Worm (Caenorhabditis elegans) whole organism, late embryonic: ENCODE measurements around the gene ptr-25.

ENCODE experiments used
- C08G9.2 ChIP-seq: sonication (generic microtip); optimal IDR thresholded peaks from 2 replicates; lab custom pipeline; 2016; ENCODE audit warnings: mild to moderate bottlenecking, missing genetic modification characterization, moderate library complexity, missing compliant biosample characterization
- C38D4.7 ChIP-seq: fragments of 200-800 bp; sonication (Bioruptor generic); optimal IDR thresholded peaks from 2 replicates; lab custom pipeline; 2018; ENCODE audit warnings: mild to moderate bottlenecking, missing genetic modification characterization, moderate library complexity, missing compliant biosample characterization
- F13H6.1 ChIP-seq: sonication (generic microtip); optimal IDR thresholded peaks from 2 replicates; lab custom pipeline; 2016; ENCODE audit warnings: missing genetic modification characterization, missing compliant biosample characterization
- K02D7.2 ChIP-seq: sonication (generic microtip); optimal IDR thresholded peaks from 2 replicates; lab custom pipeline; 2017; ENCODE audit warnings: mild to moderate bottlenecking, missing genetic modification characterization, missing compliant biosample characterization
- ahr-1 ChIP-seq: sonication (generic microtip); optimal IDR thresholded peaks from 2 replicates; lab custom pipeline; 2016; ENCODE audit warnings: missing genetic modification characterization, missing compliant biosample characterization
- ama-1 ChIP-seq: fragments of 150-350 bp; optimal IDR thresholded peaks from 2 replicates; lab custom pipeline; 2014
- ceh-19 ChIP-seq: fragments of 200-800 bp; sonication (Bioruptor generic); optimal IDR thresholded peaks from 2 replicates; lab custom pipeline; 2018; ENCODE audit warnings: mild to moderate bottlenecking, missing genetic modification characterization, missing compliant biosample characterization
- ceh-2 ChIP-seq: sonication (generic microtip); optimal IDR thresholded peaks from 2 replicates; lab custom pipeline; 2016; ENCODE audit warnings: missing genotype, missing genetic modification characterization, missing compliant biosample characterization
- ceh-22 ChIP-seq: sonication (generic microtip); optimal IDR thresholded peaks from 2 replicates; lab custom pipeline; 2017; ENCODE audit warnings: missing biosample characterization, missing genetic modification characterization
- ceh-24 ChIP-seq: sonication (generic microtip); optimal IDR thresholded peaks from 2 replicates; lab custom pipeline; 2016; ENCODE audit warnings: mild to moderate bottlenecking, missing genetic modification characterization, missing compliant biosample characterization
- ceh-31 ChIP-seq: sonication (generic microtip); optimal IDR thresholded peaks from 2 replicates; lab custom pipeline; 2016; ENCODE audit warnings: missing genetic modification characterization, missing compliant biosample characterization
- ceh-34 ChIP-seq: sonication (generic microtip); optimal IDR thresholded peaks from 2 replicates; lab custom pipeline; 2016; ENCODE audit warnings: mild to moderate bottlenecking, missing genetic modification characterization, missing compliant biosample characterization
- ceh-48 ChIP-seq: sonication (generic microtip); optimal IDR thresholded peaks from 2 replicates; lab custom pipeline; 2016; ENCODE audit warnings: missing genetic modification characterization, inconsistent platforms, missing compliant biosample characterization
- ceh-6 ChIP-seq: fragments of 200-800 bp; sonication (Bioruptor generic); optimal IDR thresholded peaks from 2 replicates; lab custom pipeline; 2018; ENCODE audit warnings: mild to moderate bottlenecking, missing genetic modification characterization, missing compliant biosample characterization
- che-1 ChIP-seq: sonication (generic microtip); optimal IDR thresholded peaks from 2 replicates; lab custom pipeline; 2016; ENCODE audit warnings: mild to moderate bottlenecking, missing genetic modification characterization, missing compliant biosample characterization
- dmd-4 ChIP-seq: sonication (generic microtip); optimal IDR thresholded peaks from 2 replicates; lab custom pipeline; 2016; ENCODE audit warnings: borderline replicate concordance, missing genetic modification characterization, missing compliant biosample characterization
- dve-1 ChIP-seq: sonication (generic microtip); optimal IDR thresholded peaks from 2 replicates; lab custom pipeline; 2017; ENCODE audit warnings: antibody characterized with exemption, mild to moderate bottlenecking, missing genetic modification characterization, missing compliant biosample characterization
- elt-2 ChIP-seq: sonication (generic microtip); optimal IDR thresholded peaks from 2 replicates; lab custom pipeline; 2016; ENCODE audit warnings: missing genetic modification reagents, missing genetic modification characterization, missing compliant biosample characterization
- elt-4 ChIP-seq: sonication (generic microtip); optimal IDR thresholded peaks from 2 replicates; lab custom pipeline; 2016; ENCODE audit warnings: missing genetic modification characterization, missing compliant biosample characterization
- ets-4 ChIP-seq: sonication (generic microtip); optimal IDR thresholded peaks from 2 replicates; lab custom pipeline; 2016; ENCODE audit warnings: missing genetic modification characterization, missing compliant biosample characterization
- eyg-1 ChIP-seq: sonication (generic microtip); optimal IDR thresholded peaks from 2 replicates; lab custom pipeline; 2016; ENCODE audit warnings: missing genotype, missing genetic modification characterization, missing compliant biosample characterization
- fax-1 ChIP-seq: sonication (generic microtip); optimal IDR thresholded peaks from 2 replicates; lab custom pipeline; 2016; ENCODE audit warnings: missing genotype, missing genetic modification characterization, missing compliant biosample characterization
- fkh-10 ChIP-seq: fragments of 150-350 bp; optimal IDR thresholded peaks from 2 replicates; lab custom pipeline; 2014; ENCODE audit warnings: missing biosample characterization, missing genetic modification reagents, missing genetic modification characterization
- fkh-6 ChIP-seq: sonication (generic microtip); optimal IDR thresholded peaks from 2 replicates; lab custom pipeline; 2016; ENCODE audit warnings: missing genetic modification characterization, missing compliant biosample characterization
- gmeb-2 ChIP-seq: sonication (generic microtip); optimal IDR thresholded peaks from 2 replicates; lab custom pipeline; 2016; ENCODE audit warnings: missing genetic modification characterization, inconsistent platforms, missing compliant biosample characterization
- hlh-15 ChIP-seq: sonication (generic microtip); optimal IDR thresholded peaks from 2 replicates; lab custom pipeline; 2016; ENCODE audit warnings: missing genetic modification characterization, missing compliant biosample characterization
- hlh-6 ChIP-seq: sonication (generic microtip); optimal IDR thresholded peaks from 2 replicates; lab custom pipeline; 2016; ENCODE audit warnings: missing genotype, missing genetic modification characterization, missing compliant biosample characterization
- nfya-1 ChIP-seq: sonication (generic microtip); optimal IDR thresholded peaks from 2 replicates; lab custom pipeline; 2017; ENCODE audit warnings: missing genetic modification characterization, mild to moderate bottlenecking, missing compliant biosample characterization, antibody characterized with exemption, moderate library complexity
- nhr-11 ChIP-seq: fragments of 150-350 bp; optimal IDR thresholded peaks from 2 replicates; lab custom pipeline; 2014; ENCODE audit warnings: missing biosample characterization, missing genetic modification characterization
- nhr-232 ChIP-seq: sonication (generic microtip); optimal IDR thresholded peaks from 2 replicates; lab custom pipeline; 2016; ENCODE audit warnings: missing genetic modification characterization, missing compliant biosample characterization
- odd-2 ChIP-seq: sonication (generic microtip); optimal IDR thresholded peaks from 2 replicates; lab custom pipeline; 2017; ENCODE audit warnings: antibody characterized with exemption, mild to moderate bottlenecking, missing genetic modification characterization, missing compliant biosample characterization
- pax-1 ChIP-seq: fragments of 150-350 bp; optimal IDR thresholded peaks from 2 replicates; lab custom pipeline; 2014; ENCODE audit warnings: missing biosample characterization, missing genetic modification characterization
- pha-4 ChIP-seq: fragments of 150-350 bp; optimal IDR thresholded peaks from 2 replicates; lab custom pipeline; 2018; ENCODE audit warnings: missing biosample characterization, missing genetic modification reagents, missing genetic modification characterization
- pqm-1 ChIP-seq: sonication (generic microtip); optimal IDR thresholded peaks from 2 replicates; lab custom pipeline; 2016; ENCODE audit warnings: missing genetic modification characterization, missing compliant biosample characterization
- ref-2 ChIP-seq: sonication (generic microtip); optimal IDR thresholded peaks from 2 replicates; lab custom pipeline; 2016; ENCODE audit warnings: missing genetic modification characterization, missing compliant biosample characterization
- rnt-1 ChIP-seq: sonication (generic microtip); optimal IDR thresholded peaks from 2 replicates; lab custom pipeline; 2016; ENCODE audit warnings: missing genetic modification characterization, missing compliant biosample characterization
- syd-9 ChIP-seq: sonication (generic microtip); optimal IDR thresholded peaks from 2 replicates; lab custom pipeline; 2016; ENCODE audit warnings: mild to moderate bottlenecking, missing genetic modification characterization, moderate library complexity, missing compliant biosample characterization
- tbx-2 ChIP-seq: sonication (generic microtip); optimal IDR thresholded peaks from 2 replicates; lab custom pipeline; 2016; ENCODE audit warnings: missing genetic modification characterization, missing compliant biosample characterization
- ttx-3 ChIP-seq: sonication (generic microtip); optimal IDR thresholded peaks from 2 replicates; lab custom pipeline; 2016; ENCODE audit warnings: missing genetic modification reagents, missing genetic modification characterization, missing compliant biosample characterization
- unc-42 ChIP-seq: sonication (generic microtip); optimal IDR thresholded peaks from 2 replicates; lab custom pipeline; 2016; ENCODE audit warnings: missing genotype, missing genetic modification characterization, missing compliant biosample characterization
- zip-5 ChIP-seq: sonication (generic microtip); optimal IDR thresholded peaks from 2 replicates; lab custom pipeline; 2016; ENCODE audit warnings: missing genetic modification characterization, missing compliant biosample characterization
- ztf-16 ChIP-seq: sonication (generic microtip); optimal IDR thresholded peaks from 2 replicates; lab custom pipeline; 2017; ENCODE audit warnings: missing genetic modification characterization, missing compliant biosample characterization

The ptr-25 gene

ce11 chrIII:10479180-10479579, 8.7 kb upstream of the ptr-25 start, which contains the start of gene D2045.7:
Gene D2045.7, plus strand, starts transcription at chrIII:10479480.
- TF ChIP-seq dve-1 (no peak), hlh-6 (tag; lab: Kevin White, UChicago) (no peak), C38D4.7 (GFP tag; lab: Kevin White, UChicago) (no peak), F13H6.1 (tag; lab: Kevin White, UChicago) (no peak), nhr-232 (tag; lab: Kevin White, UChicago) (no peak), ceh-6 (GFP tag; lab: Kevin White, UChicago) (no peak), tbx-2 (no peak), ahr-1 (no peak), fax-1 (no peak), ceh-48 (tag; lab: Kevin White, UChicago) (no peak), ceh-31 (no peak), C08G9.2 (tag; lab: Kevin White, UChicago) (no peak), ceh-24 (no peak)

- no peak for TF ChIP-seq ceh-24
Measured at ce11 chrIII:10481497-10481896, 6.4 kb upstream of the ptr-25 start.

- TF ChIP-seq eyg-1 (no peak), elt-2 (tag; lab: Kevin White, UChicago) (peak; percentile 8), fax-1 (no peak), pha-4 (tag; lab: Kevin White, UChicago) (no peak), ceh-34 (tag; lab: Kevin White, UChicago) (no peak)
- TF ChIP-seq, all 69 proteins: peak for 1
Measured at ce11 chrIII:10481988-10482387, 5.9 kb upstream of the ptr-25 start, which contains the start of gene D2045.8. Gene D2045.8, plus strand, starts transcription at chrIII:10482288.

ce11 chrIII:10486455-10486854, 1.5 kb upstream of the ptr-25 start:
- no peak for TF ChIP-seq unc-42
- no peak for TF ChIP-seq ceh-34 (tag; lab: Kevin White, UChicago)
- no peak for TF ChIP-seq rnt-1 (tag; lab: Kevin White, UChicago)
- TF ChIP-seq che-1 (tag; lab: Kevin White, UChicago), result no peak
- no peak for TF ChIP-seq ceh-2 (tag; lab: Kevin White, UChicago)
- TF ChIP-seq fkh-10 (GFP tag; lab: Kevin White, UChicago), result no peak
- no peak for TF ChIP-seq dmd-4
- TF ChIP-seq pax-1, result no peak
- no peak for TF ChIP-seq ref-2
- TF ChIP-seq dve-1, result no peak

ce11 chrIII:10503753-10504152, 15.8 kb downstream of the ptr-25 start, which contains the start of gene rab-33:
Gene rab-33, minus strand, starts transcription at chrIII:10503853.
- TF ChIP-seq elt-4 (tag; lab: Kevin White, UChicago) (no peak), ceh-6 (GFP tag; lab: Kevin White, UChicago) (no peak), ttx-3 (tag; lab: Kevin White, UChicago) (no peak), rnt-1 (tag; lab: Kevin White, UChicago) (no peak), gmeb-2 (tag; lab: Kevin White, UChicago) (no peak), ztf-16 (tag; lab: Kevin White, UChicago) (no peak), fkh-10 (GFP tag; lab: Kevin White, UChicago) (no peak), nhr-11 (tag; lab: Kevin White, UChicago) (no peak), pqm-1 (no peak), ets-4 (tag; lab: Kevin White, UChicago) (no peak), syd-9 (tag; lab: Kevin White, UChicago) (no peak)

- no peak for TF ChIP-seq ceh-34 (tag; lab: Kevin White, UChicago)
- TF ChIP-seq ceh-19 (GFP tag; lab: Kevin White, UChicago), result no peak
- no peak for TF ChIP-seq zip-5 (tag; lab: Kevin White, UChicago)
- no peak for TF ChIP-seq hlh-15
- TF ChIP-seq nhr-232 (tag; lab: Kevin White, UChicago), result no peak
- TF ChIP-seq pax-1, result peak; percentile 41
- TF ChIP-seq nfya-1, result peak; percentile 56
- TF ChIP-seq odd-2 (tag; lab: Kevin White, UChicago), result no peak
- TF ChIP-seq ceh-22 (tag; lab: Kevin White, UChicago), result no peak
- no peak for TF ChIP-seq fkh-6 (tag; lab: Kevin White, UChicago)
- no peak for TF ChIP-seq ama-1 (lab: Kevin White, UChicago)
- TF ChIP-seq unc-42, result peak; percentile 35
- TF ChIP-seq K02D7.2 (tag; lab: Kevin White, UChicago), result no peak
- TF ChIP-seq ceh-31, result peak; percentile 28
- TF ChIP-seq, all 69 proteins: peak for 4
Measured at ce11 chrIII:10505182-10505581, 17.3 kb downstream of the ptr-25 start, which contains the start of the genes taf-11.3 and urm-1. Gene taf-11.3, minus strand, starts transcription at chrIII:10505250. Gene urm-1, plus strand, starts transcription at chrIII:10505480.
